In genomic region chr3L:91933-92332, dm6 we compare ENCODE assay signal across 1 fruit fly cellular context.
A peak's percentile ranks its signal among the peaks of the same experiment; 100 is the strongest.
TF ChIP-seq lines count a peak whose summit lies in the region.

No protein-coding gene starts in this region.

TF ChIP-seq in whole organism, embryonic, 481 proteins besides CTCF, POLR2A, EP300 and RAD21 (continued from another document and continues in another):
- TF ChIP-seq pros (GFP tag; optimal IDR thresholded peaks at IDR 0.05; lab: Kevin White, UChicago) (peak; percentile 57), CG6791 (GFP tag; IDR thresholded peaks at IDR 0.05; lab: Robert Waterston, UW; ENCODE audit: partially characterized antibody) (no peak), ATbp (GFP tag; optimal IDR thresholded peaks at IDR 0.05; lab: Kevin White, UChicago) (no peak), fd102C (GFP tag; optimal IDR thresholded peaks at IDR 0.05; lab: Kevin White, UChicago) (no peak), CG15601 (tag; optimal IDR thresholded peaks at IDR 0.05; lab: Kevin White, UChicago) (no peak), Fer2 (tag; optimal IDR thresholded peaks at IDR 0.05; lab: Kevin White, UChicago) (no peak), kni (GFP tag; optimal IDR thresholded peaks at IDR 0.05; lab: Kevin White, UChicago) (peak; percentile 23), ase (GFP tag; IDR thresholded peaks at IDR 0.05; lab: Robert Waterston, UW) (no peak), CG12942 (GFP tag; optimal IDR thresholded peaks at IDR 0.05; lab: Kevin White, UChicago) (no peak), CG13424 (tag; optimal IDR thresholded peaks at IDR 0.05; lab: Kevin White, UChicago) (no peak), HLH4C (GFP tag; IDR thresholded peaks at IDR 0.05; lab: Robert Waterston, UW; ENCODE audit: partially characterized antibody) (no peak), fu2 (GFP tag; optimal IDR thresholded peaks at IDR 0.05; lab: Kevin White, UChicago) (no peak), ems (GFP tag; optimal IDR thresholded peaks at IDR 0.05; lab: Kevin White, UChicago) (no peak), row (GFP tag; IDR thresholded peaks at IDR 0.05; lab: Robert Waterston, UW) (0 out of 3 replicates have a peak, but pooled peaks have one; percentile 6), p53 (GFP tag; optimal IDR thresholded peaks at IDR 0.05; lab: Kevin White, UChicago) (no peak), CG8944 (GFP tag; optimal IDR thresholded peaks at IDR 0.05; lab: Kevin White, UChicago) (no peak), CG4854 (GFP tag; optimal IDR thresholded peaks at IDR 0.05; lab: Kevin White, UChicago) (no peak), tll (GFP tag; optimal IDR thresholded peaks at IDR 0.05; lab: Kevin White, UChicago) (no peak), Blimp-1 (GFP tag; optimal IDR thresholded peaks at IDR 0.05; lab: Kevin White, UChicago) (no peak), Awh (GFP tag; IDR thresholded peaks at IDR 0.05; lab: Robert Waterston, UW) (no peak), sd (tag; optimal IDR thresholded peaks at IDR 0.05; lab: Kevin White, UChicago) (peak; percentile 86), CG8924 (tag; optimal IDR thresholded peaks at IDR 0.05; lab: Kevin White, UChicago) (no peak), Hr78 (GFP tag; optimal IDR thresholded peaks at IDR 0.05; lab: Kevin White, UChicago) (no peak), crp (GFP tag; optimal IDR thresholded peaks at IDR 0.05; lab: Kevin White, UChicago) (no peak), usp (GFP tag; optimal IDR thresholded peaks at IDR 0.05; lab: Kevin White, UChicago) (no peak), HmgZ (tag; optimal IDR thresholded peaks at IDR 0.05; lab: Kevin White, UChicago) (peak; percentile 46), ci (GFP tag; IDR thresholded peaks at IDR 0.05; lab: Robert Waterston, UW) (no peak), CG2116 (GFP tag; optimal IDR thresholded peaks at IDR 0.05; lab: Kevin White, UChicago) (no peak), CG12744 (GFP tag; optimal IDR thresholded peaks at IDR 0.05; lab: Kevin White, UChicago) (no peak), CG9932 (GFP tag; IDR thresholded peaks at IDR 0.05; lab: Robert Waterston, UW) (0 out of 2 replicates have a peak, but pooled peaks have one; percentile 24), CG3995 (GFP tag; optimal IDR thresholded peaks at IDR 0.05; lab: Kevin White, UChicago) (no peak), CG17328 (GFP tag; IDR thresholded peaks at IDR 0.05; lab: Robert Waterston, UW) (no peak), nau (GFP tag; optimal IDR thresholded peaks at IDR 0.05; lab: Kevin White, UChicago) (peak; percentile 7), bowl (GFP tag; IDR thresholded peaks at IDR 0.05; lab: Robert Waterston, UW) (no peak), al (GFP tag; IDR thresholded peaks at IDR 0.05; lab: Robert Waterston, UW) (no peak), zen (tag; optimal IDR thresholded peaks at IDR 0.05; lab: Kevin White, UChicago) (no peak), Sin3A (optimal IDR thresholded peaks at IDR 0.05; lab: Kevin White, UChicago) (no peak), H15 (GFP tag; IDR thresholded peaks at IDR 0.05; lab: Robert Waterston, UW) (no peak), lab (GFP tag; optimal IDR thresholded peaks at IDR 0.05; lab: Kevin White, UChicago) (peak; percentile 49), Aef1 (GFP tag; IDR thresholded peaks at IDR 0.05; lab: Robert Waterston, UW) (no peak), NC2β (GFP tag; optimal IDR thresholded peaks at IDR 0.05; lab: Kevin White, UChicago) (no peak), fd64A (GFP tag; optimal IDR thresholded peaks at IDR 0.05; lab: Kevin White, UChicago) (no peak), CG11695 (GFP tag; IDR thresholded peaks at IDR 0.05; lab: Robert Waterston, UW) (no peak), CG10979 (tag; optimal IDR thresholded peaks at IDR 0.05; lab: Kevin White, UChicago) (no peak), CG15011 (GFP tag; optimal IDR thresholded peaks at IDR 0.05; lab: Kevin White, UChicago) (no peak), HLH3B (GFP tag; IDR thresholded peaks at IDR 0.05; lab: Robert Waterston, UW) (0 out of 2 replicates have a peak, but pooled peaks have one; percentile 10), CG13624 (GFP tag; optimal IDR thresholded peaks at IDR 0.05; lab: Kevin White, UChicago) (no peak), CG6175 (GFP tag; IDR thresholded peaks at IDR 0.05; lab: Robert Waterston, UW) (no peak), Ets97D (GFP tag; optimal IDR thresholded peaks at IDR 0.05; lab: Kevin White, UChicago) (no peak), btn (GFP tag; optimal IDR thresholded peaks at IDR 0.05; lab: Kevin White, UChicago) (no peak), CG2202 (tag; optimal IDR thresholded peaks at IDR 0.05; lab: Kevin White, UChicago) (no peak), twi (tag; optimal IDR thresholded peaks at IDR 0.05; lab: Kevin White, UChicago) (peak; percentile 33), CG32767 (GFP tag; IDR thresholded peaks at IDR 0.05; lab: Robert Waterston, UW) (no peak), CG5245 (GFP tag; optimal IDR thresholded peaks at IDR 0.05; lab: Kevin White, UChicago) (no peak), pfk (GFP tag; optimal IDR thresholded peaks at IDR 0.05; lab: Kevin White, UChicago) (no peak), sug (tag; optimal IDR thresholded peaks at IDR 0.05; lab: Kevin White, UChicago) (peak; percentile 69), run (tag; optimal IDR thresholded peaks at IDR 0.05; lab: Kevin White, UChicago) (no peak), mam (GFP tag; optimal IDR thresholded peaks at IDR 0.05; lab: Kevin White, UChicago) (no peak), CG33213 (GFP tag; optimal IDR thresholded peaks at IDR 0.05; lab: Kevin White, UChicago) (no peak), CG15269 (tag; optimal IDR thresholded peaks at IDR 0.05; lab: Kevin White, UChicago) (no peak), CG14860 (GFP tag; IDR thresholded peaks at IDR 0.05; lab: Robert Waterston, UW; ENCODE audit: partially characterized antibody) (no peak), pho (GFP tag; optimal IDR thresholded peaks at IDR 0.05; lab: Kevin White, UChicago) (no peak), CG2889 (GFP tag; IDR thresholded peaks at IDR 0.05; lab: Robert Waterston, UW) (no peak), CG4404 (GFP tag; IDR thresholded peaks at IDR 0.05; lab: Robert Waterston, UW) (no peak), CG15479 (GFP tag; optimal IDR thresholded peaks at IDR 0.05; lab: Kevin White, UChicago) (no peak), crc (GFP tag; optimal IDR thresholded peaks at IDR 0.05; lab: Kevin White, UChicago) (no peak), CG6813 (GFP tag; optimal IDR thresholded peaks at IDR 0.05; lab: Kevin White, UChicago) (no peak), CG3847 (GFP tag; IDR thresholded peaks at IDR 0.05; lab: Robert Waterston, UW) (no peak), oc (tag; optimal IDR thresholded peaks at IDR 0.05; lab: Kevin White, UChicago) (no peak), so (GFP tag; IDR thresholded peaks at IDR 0.05; lab: Robert Waterston, UW) (peak; percentile 74; the same call in 2 of the 3 replicates), D (optimal IDR thresholded peaks at IDR 0.05; lab: Kevin White, UChicago) (no peak), D (GFP tag; optimal IDR thresholded peaks at IDR 0.05; lab: Kevin White, UChicago) (no peak), Med (GFP tag; lab: Kevin White, UChicago) (peak; percentile 84), Doc2 (GFP tag; IDR thresholded peaks at IDR 0.05; lab: Robert Waterston, UW) (no peak), Dip2 (GFP tag; IDR thresholded peaks at IDR 0.05; lab: Robert Waterston, UW) (no peak), NFAT (GFP tag; IDR thresholded peaks at IDR 0.05; lab: Robert Waterston, UW) (0 out of 2 replicates have a peak, but pooled peaks have one; percentile 18), CG10147 (GFP tag; optimal IDR thresholded peaks at IDR 0.05; lab: Kevin White, UChicago) (no peak), exex (tag; optimal IDR thresholded peaks at IDR 0.05; lab: Kevin White, UChicago) (peak; percentile 67), onecut (GFP tag; IDR thresholded peaks at IDR 0.05; lab: Robert Waterston, UW) (no peak), chinmo (GFP tag; IDR thresholded peaks at IDR 0.05; lab: Robert Waterston, UW; ENCODE audit: partially characterized antibody) (peak; percentile 81; the same call in 1 of the 4 replicates), CG12391 (tag; optimal IDR thresholded peaks at IDR 0.05; lab: Kevin White, UChicago) (no peak), ftz-f1 (GFP tag; optimal IDR thresholded peaks at IDR 0.05; lab: Kevin White, UChicago) (peak; percentile 62), CG11247 (GFP tag; IDR thresholded peaks at IDR 0.05; lab: Robert Waterston, UW) (no peak), B-H1 (GFP tag; IDR thresholded peaks at IDR 0.05; lab: Robert Waterston, UW) (no peak), Nf-YC (tag; optimal IDR thresholded peaks at IDR 0.05; lab: Kevin White, UChicago) (no peak), CG8290 (GFP tag; optimal IDR thresholded peaks at IDR 0.05; lab: Kevin White, UChicago) (no peak), CG8290 (tag; optimal IDR thresholded peaks at IDR 0.05; lab: Kevin White, UChicago) (peak in 1 of 2 experiments; percentile 40), chif (GFP tag; optimal IDR thresholded peaks at IDR 0.05; lab: Kevin White, UChicago) (no peak), CG6254 (GFP tag; optimal IDR thresholded peaks at IDR 0.05; lab: Kevin White, UChicago) (no peak), CG9797 (GFP tag; optimal IDR thresholded peaks at IDR 0.05; lab: Kevin White, UChicago) (no peak), Pdp1 (GFP tag; optimal IDR thresholded peaks at IDR 0.05; lab: Kevin White, UChicago) (peak in 1 of 2 experiments; percentile 89), mirr (GFP tag; optimal IDR thresholded peaks at IDR 0.05; lab: Kevin White, UChicago) (peak; percentile 78), Hey (tag; optimal IDR thresholded peaks at IDR 0.05; lab: Kevin White, UChicago) (peak; percentile 94), org-1 (GFP tag; optimal IDR thresholded peaks at IDR 0.05; lab: Kevin White, UChicago) (no peak), Hmr (GFP tag; optimal IDR thresholded peaks at IDR 0.05; lab: Kevin White, UChicago) (no peak), CG2199 (GFP tag; IDR thresholded peaks at IDR 0.05; lab: Robert Waterston, UW) (peak; percentile 97), trem (tag; optimal IDR thresholded peaks at IDR 0.05; lab: Kevin White, UChicago) (no peak), Asciz (GFP tag; optimal IDR thresholded peaks at IDR 0.05; lab: Kevin White, UChicago) (no peak), CG7987 (GFP tag; optimal IDR thresholded peaks at IDR 0.05; lab: Kevin White, UChicago) (no peak), CG10209 (GFP tag; optimal IDR thresholded peaks at IDR 0.05; lab: Kevin White, UChicago) (no peak), CG12299 (tag; optimal IDR thresholded peaks at IDR 0.05; lab: Kevin White, UChicago) (no peak), fru (optimal IDR thresholded peaks at IDR 0.05; lab: Kevin White, UChicago) (no peak), esg (GFP tag; conservative IDR thresholded peaks at IDR 0.05; lab: Robert Waterston, UW) (no peak), CG10366 (GFP tag; IDR thresholded peaks at IDR 0.05; lab: Robert Waterston, UW) (no peak), sisA (GFP tag; IDR thresholded peaks at IDR 0.05; lab: Robert Waterston, UW) (no peak), Dad (GFP tag; optimal IDR thresholded peaks at IDR 0.05; lab: Kevin White, UChicago) (no peak), psq (GFP tag; optimal IDR thresholded peaks at IDR 0.05; lab: Kevin White, UChicago) (no peak), Sox102F (GFP tag; optimal IDR thresholded peaks at IDR 0.05; lab: Kevin White, UChicago) (no peak), CG17385 (GFP tag; optimal IDR thresholded peaks at IDR 0.05; lab: Kevin White, UChicago) (no peak), CG6765 (GFP tag; optimal IDR thresholded peaks at IDR 0.05; lab: Kevin White, UChicago) (no peak), Ada2b (GFP tag; IDR thresholded peaks at IDR 0.05; lab: Robert Waterston, UW) (no peak), CG7372 (GFP tag; IDR thresholded peaks at IDR 0.05; lab: Robert Waterston, UW) (no peak), vfl (GFP tag; optimal IDR thresholded peaks at IDR 0.05; lab: Kevin White, UChicago) (no peak), da (GFP tag; optimal IDR thresholded peaks at IDR 0.05; lab: Kevin White, UChicago) (no peak), Sry-β (GFP tag; optimal IDR thresholded peaks at IDR 0.05; lab: Kevin White, UChicago) (no peak), Optix (GFP tag; IDR thresholded peaks at IDR 0.05; lab: Robert Waterston, UW) (no peak), scrt (GFP tag; optimal IDR thresholded peaks at IDR 0.05; lab: Kevin White, UChicago) (no peak), abd-A (tag; optimal IDR thresholded peaks at IDR 0.05; lab: Kevin White, UChicago) (no peak), CG12155 (GFP tag; optimal IDR thresholded peaks at IDR 0.05; lab: Kevin White, UChicago) (no peak), CG16815 (GFP tag; optimal IDR thresholded peaks at IDR 0.05; lab: Kevin White, UChicago) (no peak), bcd (GFP tag; optimal IDR thresholded peaks at IDR 0.05; lab: Kevin White, UChicago) (no peak), CG12659 (GFP tag; optimal IDR thresholded peaks at IDR 0.05; lab: Kevin White, UChicago) (no peak), zfh1 (GFP tag; IDR thresholded peaks at IDR 0.05; lab: Robert Waterston, UW) (no peak), Adf1 (GFP tag; IDR thresholded peaks at IDR 0.05; lab: Robert Waterston, UW) (no peak; the same call in 1 of the 2 replicates), lola (GFP tag; optimal IDR thresholded peaks at IDR 0.05; lab: Kevin White, UChicago) (no peak), ap (GFP tag; IDR thresholded peaks at IDR 0.05; lab: Robert Waterston, UW) (no peak), CG32772 (GFP tag; IDR thresholded peaks at IDR 0.05; lab: Robert Waterston, UW) (no peak), CG15073 (GFP tag; optimal IDR thresholded peaks at IDR 0.05; lab: Kevin White, UChicago) (no peak), CG2120 (GFP tag; optimal IDR thresholded peaks at IDR 0.05; lab: Kevin White, UChicago) (no peak), CG17186 (GFP tag; optimal IDR thresholded peaks at IDR 0.05; lab: Kevin White, UChicago) (no peak), sens-2 (GFP tag; IDR thresholded peaks at IDR 0.05; lab: Robert Waterston, UW) (no peak), seq (GFP tag; IDR thresholded peaks at IDR 0.05; lab: Robert Waterston, UW) (no peak), h (optimal IDR thresholded peaks at IDR 0.05; lab: Kevin White, UChicago) (no peak), CG9817 (tag; optimal IDR thresholded peaks at IDR 0.05; lab: Kevin White, UChicago) (no peak), CoRest (tag; optimal IDR thresholded peaks at IDR 0.05; lab: Kevin White, UChicago) (no peak), Ets65A (GFP tag; lab: Kevin White, UChicago) (no peak), ato (GFP tag; IDR thresholded peaks at IDR 0.05; lab: Robert Waterston, UW; ENCODE audit: partially characterized antibody) (no peak), z (GFP tag; IDR thresholded peaks at IDR 0.05; lab: Robert Waterston, UW) (peak; percentile 62; the same call in 1 of the 3 replicates), dmrt11E (tag; optimal IDR thresholded peaks at IDR 0.05; lab: Kevin White, UChicago) (no peak), pnt (GFP tag; optimal IDR thresholded peaks at IDR 0.05; lab: Kevin White, UChicago) (no peak)
